Worm (Caenorhabditis elegans): ENCODE measurements around the gene F36H5.8.

DNA sequence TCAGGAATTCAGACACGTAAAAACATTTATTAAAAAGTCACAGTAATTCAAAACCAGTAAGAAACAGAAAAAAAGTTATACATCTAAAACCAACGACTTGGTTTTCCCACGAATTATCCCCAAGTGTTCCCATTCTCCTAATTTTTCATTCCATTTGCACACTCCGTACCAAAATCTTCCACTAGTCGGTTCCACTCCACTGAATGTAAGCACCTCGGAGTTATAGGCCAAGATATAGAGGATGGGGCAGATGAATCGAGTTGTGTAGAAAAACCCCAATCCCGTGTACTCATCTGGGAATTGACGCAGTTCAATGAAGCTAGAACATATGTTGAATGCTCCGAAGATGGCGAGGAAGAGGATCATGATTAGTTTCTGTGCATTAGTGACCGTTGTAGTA, 36.7 kb upstream of the F36H5.8 start:
- no peak for TF ChIP-seq ztf-11 (tag; optimal IDR thresholded peaks at IDR 0.05)
- TF ChIP-seq unc-39 (tag; optimal IDR thresholded peaks at IDR 0.05) = no peak
- TF ChIP-seq nhr-237 (tag; optimal IDR thresholded peaks at IDR 0.05) = no peak
- no peak for TF ChIP-seq mab-5 (tag; optimal IDR thresholded peaks at IDR 0.05)
- no peak for TF ChIP-seq snpc-4 (tag; optimal IDR thresholded peaks at IDR 0.05)
- no peak for TF ChIP-seq pha-4 (tag; optimal IDR thresholded peaks at IDR 0.05)
